Worm (Caenorhabditis elegans) whole organism, midembryonic: ENCODE measurements around the gene F18A1.1.

Experiments
- T22C8.4 ChIP-seq: fragments of 200-800 bp; sonication (Bioruptor generic); IDR thresholded peaks from 2 replicates; pipeline ENCODE4 v1.3.6; 2022; ENCODE audit warnings: missing genetic modification characterization, missing compliant biosample characterization
- cog-1 ChIP-seq: sonication (generic microtip); optimal IDR thresholded peaks from 2 replicates; lab custom pipeline; 2016; ENCODE audit warnings: missing genetic modification characterization, missing compliant biosample characterization
- flt-1 ChIP-seq: fragments of 200-800 bp; sonication (Bioruptor generic); IDR thresholded peaks from 2 replicates; pipeline ENCODE4 v1.3.6; 2022; ENCODE audit warnings: missing genetic modification characterization, missing compliant biosample characterization
- klf-2 ChIP-seq: fragments of 200-800 bp; sonication (Bioruptor generic); conservative IDR thresholded peaks from 2 replicates; pipeline ENCODE4 v1.3.6; 2022; ENCODE audit warnings: missing genetic modification reagents, missing genetic modification characterization, missing compliant biosample characterization
- med-1 ChIP-seq: sonication (generic microtip); optimal IDR thresholded peaks from 2 replicates; lab custom pipeline; 2017; ENCODE audit warnings: missing genetic modification characterization, mild to moderate bottlenecking, missing compliant biosample characterization, antibody characterized with exemption, missing genetic modification reagents; ENCODE audit not compliant: insufficient read depth
- ref-1 ChIP-seq: fragments of 200-800 bp; sonication (Bioruptor generic); conservative IDR thresholded peaks from 2 replicates; pipeline ENCODE4 v1.3.6; 2022; ENCODE audit warnings: missing genetic modification reagents, missing genetic modification characterization, missing compliant biosample characterization
- tab-1 ChIP-seq: fragments of 200-800 bp; sonication (Bioruptor generic); IDR thresholded peaks from 2 replicates; pipeline ENCODE4 v1.3.6; 2022; ENCODE audit warnings: missing genetic modification characterization, missing compliant biosample characterization
- ztf-23 ChIP-seq: fragments of 200-800 bp; sonication (Bioruptor generic); IDR thresholded peaks from 2 replicates; pipeline ENCODE4 v1.3.6; 2022; ENCODE audit warnings: missing genetic modification reagents, missing genetic modification characterization, missing compliant biosample characterization
- ztf-29 ChIP-seq: fragments of 200-800 bp; sonication (Bioruptor generic); IDR thresholded peaks from 2 replicates; pipeline ENCODE4 v1.3.6; 2022; ENCODE audit warnings: missing genetic modification reagents, missing genetic modification characterization, missing compliant biosample characterization

The F18A1.1 gene

DNA sequence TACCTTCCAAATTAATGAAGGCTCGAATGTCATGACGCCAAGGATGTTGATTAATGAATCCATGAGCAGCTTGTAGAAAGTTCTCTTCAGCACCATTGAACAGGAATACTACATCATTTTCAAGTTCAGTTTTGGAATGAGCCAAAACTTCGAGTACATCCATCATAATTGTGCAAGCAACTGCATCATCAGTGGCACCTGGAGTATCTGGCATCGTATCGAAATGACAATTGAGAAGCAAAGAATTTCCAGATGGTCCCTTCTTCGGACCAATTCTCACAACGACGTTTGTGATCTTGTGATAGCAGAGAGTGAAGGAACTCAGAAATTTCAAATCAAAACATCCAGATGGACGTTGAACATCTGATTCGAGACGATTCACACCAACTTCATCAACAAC is 19.7 kb downstream of the F18A1.1 start:
- TF ChIP-seq ztf-23 (GFP tag; lab: Robert Waterston, UW) (no peak), T22C8.4 (GFP tag; lab: Robert Waterston, UW) (no peak), flt-1 (no peak), tab-1 (GFP tag; lab: Robert Waterston, UW) (no peak), cog-1 (tag; lab: Kevin White, UChicago) (no peak), ztf-29 (no peak), klf-2 (GFP tag; lab: Robert Waterston, UW) (no peak), med-1 (GFP tag; lab: Kevin White, UChicago) (no peak), ref-1 (no peak)

DNA sequence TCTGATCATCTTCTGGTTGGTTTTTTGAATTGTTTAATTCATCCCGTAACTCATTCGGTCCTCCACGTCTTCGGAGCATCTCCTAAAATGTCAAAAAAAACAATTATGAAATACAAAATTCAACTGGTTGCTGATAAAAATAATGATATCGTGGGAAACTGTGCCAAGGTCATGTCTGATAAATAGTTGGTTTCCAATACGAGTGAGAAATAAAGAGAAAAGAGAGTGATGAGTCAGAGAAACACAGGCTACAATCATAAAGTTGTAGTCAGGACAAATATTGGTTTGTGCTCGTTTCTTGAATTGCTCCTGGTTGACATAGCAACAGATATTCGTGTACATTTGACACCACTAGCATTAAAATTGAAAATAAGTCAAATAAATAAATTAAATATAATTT is 20.5 kb downstream of the F18A1.1 start, which contains the start of gene B0495.7:
B0495.7 (minus strand) TSS at position 82 of the 400 bp plus-strand sequence.
- no peak for TF ChIP-seq med-1 (GFP tag; lab: Kevin White, UChicago)

DNA sequence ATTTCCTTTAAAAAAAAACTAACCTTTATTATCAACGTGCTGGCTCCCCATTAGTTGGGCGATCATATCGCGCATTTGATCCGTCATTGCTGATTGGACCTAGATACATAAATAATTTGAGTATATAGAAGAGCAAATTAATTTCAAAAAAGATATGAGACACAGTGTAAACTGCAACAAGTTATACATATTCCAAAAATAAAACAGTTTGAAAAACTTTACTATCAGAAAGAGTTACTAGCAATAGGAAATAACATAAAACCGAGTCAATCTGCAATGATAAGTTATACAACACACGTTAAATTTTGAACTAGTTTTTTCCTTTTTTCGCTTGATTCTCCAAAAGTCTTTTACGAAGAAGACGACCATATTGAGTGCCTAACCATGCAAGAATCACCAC is 22.7 kb downstream of the F18A1.1 start, which contains the start of gene luc-7L:
luc-7L (minus strand) TSS at position 101 of the 400 bp plus-strand sequence.
- TF ChIP-seq tab-1 (GFP tag; lab: Robert Waterston, UW) (no peak), flt-1 (no peak), ref-1 (no peak), T22C8.4 (GFP tag; lab: Robert Waterston, UW) (no peak), ztf-29 (no peak), cog-1 (tag; lab: Kevin White, UChicago) (no peak), med-1 (GFP tag; lab: Kevin White, UChicago) (no peak), klf-2 (GFP tag; lab: Robert Waterston, UW) (no peak), ztf-23 (GFP tag; lab: Robert Waterston, UW) (no peak)

DNA sequence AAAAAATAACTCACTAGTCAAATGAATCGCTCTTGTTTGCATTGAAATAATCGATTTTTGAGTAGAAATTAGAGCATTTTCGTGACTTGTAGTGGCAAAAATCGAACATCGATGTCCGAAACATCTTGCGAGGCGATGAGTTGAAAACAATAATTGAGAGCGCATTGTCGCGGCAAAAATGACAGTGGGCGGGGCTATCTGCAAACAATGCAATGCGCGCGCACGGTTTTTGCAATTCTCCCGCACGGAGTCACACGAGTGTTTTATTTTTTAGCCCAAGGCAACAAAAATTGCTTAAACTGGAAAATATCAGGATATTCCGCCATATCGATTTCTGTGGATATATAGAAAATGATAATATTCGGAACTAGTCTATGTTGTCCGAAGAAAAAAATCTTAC is 23.9 kb downstream of the F18A1.1 start, which contains the start of gene B0495.9:
B0495.9 (minus strand) TSS at position 171 of the 400 bp plus-strand sequence.
- TF ChIP-seq ztf-23 (GFP tag; lab: Robert Waterston, UW) (peak; percentile 93), klf-2 (GFP tag; lab: Robert Waterston, UW) (peak; percentile 88), ref-1 (peak; percentile 58; the same call in 1 of the 2 replicates), T22C8.4 (GFP tag; lab: Robert Waterston, UW) (peak; percentile 77), ztf-29 (peak; percentile 79), cog-1 (tag; lab: Kevin White, UChicago) (peak; percentile 76), med-1 (GFP tag; lab: Kevin White, UChicago) (peak; percentile 97), flt-1 (peak; percentile 95), tab-1 (GFP tag; lab: Robert Waterston, UW) (peak; percentile 91)

DNA sequence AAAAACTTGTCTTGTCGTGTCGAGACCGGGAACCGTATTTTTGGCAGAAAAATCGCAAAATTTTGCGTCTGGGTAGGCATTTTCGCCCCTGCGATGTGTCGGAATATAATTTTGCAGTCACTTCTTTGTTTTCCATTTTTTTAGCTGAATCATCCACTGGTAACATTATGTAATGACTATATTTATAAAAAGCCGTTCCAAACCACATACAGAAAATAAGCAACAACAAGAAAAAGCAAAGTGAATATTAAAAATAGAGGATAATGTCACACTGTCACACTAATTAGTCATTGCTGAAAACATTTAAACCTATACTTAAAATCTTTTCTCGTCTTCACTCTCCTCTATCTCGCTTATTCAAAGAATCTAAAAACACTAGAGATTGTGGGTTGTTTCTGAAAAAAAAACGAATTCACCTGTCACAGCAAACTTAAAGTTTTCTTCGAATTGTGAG is 24.6 kb downstream of the F18A1.1 start, which contains the start of gene sre-1:
sre-1 (plus strand) TSS at position 404 of the 454 bp plus-strand sequence.
- no peak for TF ChIP-seq cog-1 (tag; lab: Kevin White, UChicago)

DNA sequence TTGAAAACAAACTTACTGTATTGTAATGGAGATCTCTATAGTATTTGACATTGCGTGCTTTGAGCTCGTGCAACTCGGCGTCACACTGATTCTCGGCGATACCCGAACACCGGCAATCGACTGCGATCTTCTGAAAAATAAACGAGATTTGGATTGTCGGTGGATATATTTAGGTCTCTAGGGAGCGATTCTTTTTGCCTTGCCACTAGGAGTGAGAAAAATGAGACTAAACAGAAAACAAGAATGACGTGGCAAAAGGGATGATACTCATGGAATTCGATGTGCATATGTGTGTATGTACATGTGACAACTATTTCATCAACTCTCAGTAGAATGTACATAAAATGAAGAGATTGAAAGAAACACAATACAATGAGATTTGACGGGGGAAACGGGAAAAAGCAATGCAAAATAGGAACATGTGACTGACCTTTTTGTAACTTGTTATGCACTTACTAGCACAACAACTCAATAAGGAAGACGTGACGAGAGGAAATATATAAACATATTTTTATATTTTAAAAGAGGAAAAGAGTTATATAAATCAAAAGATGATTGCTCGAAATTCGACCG is 30.0 kb downstream of the F18A1.1 start:
- TF ChIP-seq med-1 (GFP tag; lab: Kevin White, UChicago): no peak
- TF ChIP-seq ztf-23 (GFP tag; lab: Robert Waterston, UW): no peak
- TF ChIP-seq T22C8.4 (GFP tag; lab: Robert Waterston, UW): no peak
- no peak for TF ChIP-seq tab-1 (GFP tag; lab: Robert Waterston, UW)
- TF ChIP-seq klf-2 (GFP tag; lab: Robert Waterston, UW): no peak

DNA sequence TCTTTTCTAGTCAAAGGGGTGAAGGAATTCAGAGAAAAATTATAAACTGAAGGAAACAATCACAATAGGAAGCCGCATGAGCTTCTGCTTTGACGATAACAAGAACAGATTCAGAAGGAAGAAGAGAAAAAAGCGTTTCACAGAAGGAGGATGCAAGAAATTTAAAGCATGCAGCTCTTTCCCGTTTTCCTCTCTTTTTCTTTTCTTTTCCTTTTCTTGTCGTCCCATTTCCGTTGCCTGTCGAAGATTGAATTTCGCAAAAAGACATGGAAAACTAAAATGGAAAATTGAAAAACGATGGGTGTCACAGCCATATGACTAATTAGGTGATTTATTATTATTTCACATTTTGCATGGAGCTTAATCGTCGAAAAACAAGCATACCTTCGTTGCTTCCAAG is 31.4 kb downstream of the F18A1.1 start:
- TF ChIP-seq tab-1 (GFP tag; lab: Robert Waterston, UW): no peak
- no peak for TF ChIP-seq ztf-29
- no peak for TF ChIP-seq ztf-23 (GFP tag; lab: Robert Waterston, UW)
- no peak for TF ChIP-seq flt-1
- TF ChIP-seq med-1 (GFP tag; lab: Kevin White, UChicago): no peak
- TF ChIP-seq cog-1 (tag; lab: Kevin White, UChicago): no peak
- no peak for TF ChIP-seq ref-1
- no peak for TF ChIP-seq T22C8.4 (GFP tag; lab: Robert Waterston, UW)

DNA sequence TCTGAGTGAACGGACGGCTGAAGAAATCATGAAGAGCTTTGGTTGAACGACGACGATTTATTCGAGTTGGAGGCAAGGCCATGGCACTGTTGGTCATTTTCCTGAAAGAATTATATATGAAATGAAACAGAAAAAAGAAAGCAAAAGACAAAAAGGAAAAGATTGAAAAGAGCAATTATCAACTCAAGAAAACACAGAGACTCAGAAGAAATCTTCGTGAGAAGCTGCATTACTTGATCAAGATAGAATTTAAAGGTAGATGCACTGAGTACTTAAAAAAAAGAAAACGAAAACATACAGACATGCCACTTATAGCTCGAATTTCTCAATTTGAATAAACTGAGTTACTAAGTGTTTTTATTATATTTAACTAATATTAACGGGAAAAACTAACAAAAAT is 33.8 kb downstream of the F18A1.1 start, which contains the start of gene cpna-5:
cpna-5 (minus strand) TSS at position 101 of the 400 bp plus-strand sequence.
- TF ChIP-seq T22C8.4 (GFP tag; lab: Robert Waterston, UW) (no peak), ztf-29 (no peak), ref-1 (no peak), med-1 (GFP tag; lab: Kevin White, UChicago) (no peak)

DNA sequence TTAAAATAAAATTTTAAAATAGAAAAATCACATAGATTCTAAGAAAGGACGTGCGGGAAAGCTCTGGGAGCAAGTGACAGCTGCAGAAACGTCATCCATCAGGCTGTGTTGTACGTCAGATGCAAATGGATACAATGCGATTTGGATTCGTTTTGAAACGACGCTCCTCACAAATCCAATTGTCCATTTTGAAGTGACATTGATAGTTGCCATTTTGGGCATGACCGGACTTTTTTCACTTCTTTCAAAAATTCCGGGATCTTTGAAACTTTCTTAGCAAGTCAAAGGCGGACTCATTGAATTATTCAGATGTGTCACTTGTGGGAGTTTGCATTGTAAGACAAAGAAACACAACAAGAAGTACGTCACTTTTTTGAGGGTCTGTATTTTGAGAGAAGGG is 34.4 kb downstream of the F18A1.1 start:
- TF ChIP-seq med-1 (GFP tag; lab: Kevin White, UChicago): no peak
- no peak for TF ChIP-seq klf-2 (GFP tag; lab: Robert Waterston, UW)
- no peak for TF ChIP-seq T22C8.4 (GFP tag; lab: Robert Waterston, UW)

DNA sequence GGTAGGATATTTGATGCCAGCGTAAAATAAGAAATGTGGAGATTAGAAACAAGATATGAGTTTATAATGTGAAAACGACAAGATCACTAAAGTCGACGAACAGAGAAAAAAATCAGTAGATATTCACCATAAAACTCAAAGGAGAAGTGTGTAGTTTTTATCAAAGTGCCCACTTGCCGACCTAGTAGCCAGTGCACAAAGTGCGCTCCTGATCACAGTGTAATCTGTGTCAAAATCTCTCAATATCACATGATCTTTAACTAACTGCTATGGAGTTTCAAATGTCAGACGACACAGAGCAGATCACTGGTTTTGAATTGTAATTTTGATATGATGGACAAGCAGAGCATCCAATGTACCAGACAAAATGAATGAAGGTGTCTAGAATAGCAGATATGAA is 35.8 kb downstream of the F18A1.1 start:
- TF ChIP-seq ztf-23 (GFP tag; lab: Robert Waterston, UW) (no peak), T22C8.4 (GFP tag; lab: Robert Waterston, UW) (no peak), med-1 (GFP tag; lab: Kevin White, UChicago) (no peak), cog-1 (tag; lab: Kevin White, UChicago) (no peak), klf-2 (GFP tag; lab: Robert Waterston, UW) (no peak), tab-1 (GFP tag; lab: Robert Waterston, UW) (no peak), ztf-29 (no peak), flt-1 (no peak), ref-1 (no peak)
